Fruit fly (Drosophila melanogaster) whole organism, embryonic: Measurements from ENCODE around the gene SkpA.

Experiments used
- ATbp ChIP-seq: fragments of 200-800 bp; sonication (Bioruptor generic); optimal IDR thresholded peaks from 2 replicates; lab custom pipeline; 2017; ENCODE audit warnings: missing biosample characterization, mild to moderate bottlenecking, missing genetic modification characterization, missing genetic modification reagents
- Awh ChIP-seq: fragments of 200-800 bp; sonication (Bioruptor generic); IDR thresholded peaks from 2 replicates; pipeline ENCODE4, ENCODE4 v1.3.6; 2022; ENCODE audit warnings: missing biosample characterization, missing genetic modification characterization
- Bgb ChIP-seq: fragments of 200-800 bp; sonication (Bioruptor generic); IDR thresholded peaks from 2 replicates; pipeline ENCODE4 v1.3.6; 2022; ENCODE audit warnings: missing biosample characterization, missing genetic modification characterization; ENCODE audit not compliant: partially characterized antibody
- BtbVII ChIP-seq: fragments of 200-800 bp; sonication (Bioruptor generic); optimal IDR thresholded peaks from 3 replicates; lab custom pipeline; 2017; ENCODE audit warnings: missing biosample characterization, mild to moderate bottlenecking, missing genetic modification characterization
- Bteb2 ChIP-seq: fragments of 200-800 bp; sonication (Bioruptor generic); optimal IDR thresholded peaks from 2 replicates; lab custom pipeline; 2016; ENCODE audit warnings: missing biosample characterization, missing genetic modification characterization
- CG10267 ChIP-seq: fragments of 200-800 bp; sonication (Bioruptor generic); optimal IDR thresholded peaks from 2 replicates; lab custom pipeline; 2018; ENCODE audit warnings: missing biosample characterization, mild to moderate bottlenecking, missing genetic modification characterization, moderate library complexity
- CG11504 ChIP-seq: fragments of 200-800 bp; sonication (Bioruptor generic); optimal IDR thresholded peaks from 3 replicates; lab custom pipeline; 2019; ENCODE audit warnings: missing biosample characterization, mild to moderate bottlenecking, missing genetic modification characterization, moderate library complexity
- CG12942 ChIP-seq: fragments of 200-800 bp; sonication (Bioruptor generic); optimal IDR thresholded peaks from 3 replicates; lab custom pipeline; 2016; ENCODE audit warnings: missing biosample characterization, missing genetic modification characterization
- CG13296 ChIP-seq: fragments of 200-800 bp; sonication (Bioruptor generic); optimal IDR thresholded peaks from 3 replicates; lab custom pipeline; 2018; ENCODE audit warnings: missing biosample characterization, mild to moderate bottlenecking, missing genetic modification characterization
- CG13424 ChIP-seq: fragments of 200-800 bp; sonication (Bioruptor generic); optimal IDR thresholded peaks from 2 replicates; lab custom pipeline; 2019; ENCODE audit warnings: missing biosample characterization, mild to moderate bottlenecking, missing genetic modification characterization, moderate library complexity
- CG15073 ChIP-seq: fragments of 200-800 bp; sonication (Bioruptor generic); optimal IDR thresholded peaks from 2 replicates; lab custom pipeline; 2016; ENCODE audit warnings: missing biosample characterization, missing genetic modification characterization
- CG15269 ChIP-seq: fragments of 200-800 bp; sonication (Bioruptor generic); optimal IDR thresholded peaks from 2 replicates; lab custom pipeline; 2018; ENCODE audit warnings: missing biosample characterization, mild to moderate bottlenecking, missing genetic modification characterization, moderate library complexity
- CG17802 ChIP-seq: fragments of 200-800 bp; sonication (Bioruptor generic); optimal IDR thresholded peaks from 2 replicates; lab custom pipeline; 2018; ENCODE audit warnings: missing biosample characterization, mild to moderate bottlenecking, missing genetic modification characterization, moderate library complexity
- CG17829 ChIP-seq: fragments of 200-800 bp; optimal IDR thresholded peaks from 2 replicates; lab custom pipeline; 2019; ENCODE audit warnings: missing biosample characterization, mild to moderate bottlenecking, missing genetic modification characterization, moderate library complexity
- CG32767 ChIP-seq: fragments of 200-800 bp; sonication (Bioruptor generic); IDR thresholded peaks from 2 replicates; pipeline ENCODE4 v1.3.6; 2022; ENCODE audit warnings: missing biosample characterization, missing genetic modification characterization
- CG33557 ChIP-seq: fragments of 200-800 bp; sonication (Bioruptor generic); optimal IDR thresholded peaks from 2 replicates; lab custom pipeline; 2019; ENCODE audit warnings: missing biosample characterization, mild to moderate bottlenecking, missing genetic modification characterization, moderate library complexity
- CG3847 ChIP-seq: fragments of 200-800 bp; sonication (Bioruptor generic); IDR thresholded peaks from 2 replicates; pipeline ENCODE4 v1.3.6; 2022; ENCODE audit warnings: missing biosample characterization, missing genetic modification characterization
- CG4424 ChIP-seq: fragments of 200-800 bp; sonication (Bioruptor generic); optimal IDR thresholded peaks from 3 replicates; lab custom pipeline; 2016; ENCODE audit warnings: missing biosample characterization, missing genetic modification characterization
- CG7786 ChIP-seq: fragments of 200-800 bp; sonication (Bioruptor generic); optimal IDR thresholded peaks from 2 replicates; lab custom pipeline; 2016; ENCODE audit warnings: missing biosample characterization, missing genetic modification characterization
- CG8290 ChIP-seq, 3 experiments: fragments of 200-800 bp; sonication (Bioruptor generic); optimal IDR thresholded peaks; 2 replicates each; lab custom pipeline; 2016 to 2019; ENCODE audit warnings: missing biosample characterization in 3 of 3, missing genetic modification characterization in 3 of 3, mild to moderate bottlenecking in 2 of 3, moderate library complexity in 1 of 3
- CTCF ChIP-seq: fragments of 200-800 bp; sonication (Bioruptor generic); optimal IDR thresholded peaks from 2 replicates; lab custom pipeline; 2017; ENCODE audit warnings: missing biosample characterization, mild to moderate bottlenecking, missing genetic modification characterization, moderate library complexity
- Dip2 ChIP-seq: fragments of 200-800 bp; sonication (Bioruptor generic); IDR thresholded peaks from 2 replicates; pipeline ENCODE4 v1.3.6; 2022; ENCODE audit warnings: missing biosample characterization, missing genetic modification characterization
- Eip74EF ChIP-seq, 2 experiments: fragments of 200-800 bp in 1 of 2; fragments of >200 bp in 1 of 2; sonication (Bioruptor generic) in 1 of 2; optimal IDR thresholded peaks; 2 replicates each; lab custom pipeline; 2017 to 2019; ENCODE audit warnings: missing biosample characterization in 2 of 2, missing genetic modification characterization in 2 of 2, mild to moderate bottlenecking in 1 of 2, moderate library complexity in 1 of 2
- Ets65A ChIP-seq: fragments of 200-800 bp; sonication (Bioruptor generic); peaks from one replicate; lab custom pipeline; 2016; ENCODE audit warnings: missing biosample characterization, missing genetic modification characterization
- Mad ChIP-seq: fragments of 200-800 bp; sonication (Bioruptor generic); optimal IDR thresholded peaks from 2 replicates; lab custom pipeline; 2016; ENCODE audit warnings: missing biosample characterization, missing genetic modification characterization
- Rx ChIP-seq: fragments of 200-800 bp; sonication (Bioruptor generic); IDR thresholded peaks from 2 replicates; pipeline ENCODE4 v1.3.6; 2022; ENCODE audit warnings: missing biosample characterization, missing genetic modification characterization
- Sry-β ChIP-seq: fragments of 200-800 bp; sonication (Bioruptor generic); optimal IDR thresholded peaks from 2 replicates; lab custom pipeline; 2018; ENCODE audit warnings: missing biosample characterization, mild to moderate bottlenecking, missing genetic modification characterization, moderate library complexity
- ara ChIP-seq: fragments of 200-800 bp; sonication (Bioruptor generic); IDR thresholded peaks from 2 replicates; pipeline ENCODE4 v1.3.6; 2022; ENCODE audit warnings: missing biosample characterization, missing genetic modification characterization
- caup ChIP-seq: fragments of 200-800 bp; sonication (Bioruptor generic); optimal IDR thresholded peaks from 3 replicates; lab custom pipeline; 2017; ENCODE audit warnings: missing biosample characterization, mild to moderate bottlenecking, missing genetic modification characterization, moderate library complexity; ENCODE audit not compliant: severe bottlenecking
- ci ChIP-seq: fragments of 200-800 bp; sonication (Bioruptor generic); IDR thresholded peaks from 3 replicates; pipeline ENCODE4 v1.3.6; 2022; ENCODE audit warnings: missing biosample characterization, missing genetic modification characterization
- croc ChIP-seq: fragments of 200-800 bp; sonication (Bioruptor generic); conservative IDR thresholded peaks from 3 replicates; pipeline ENCODE4 v1.3.6; 2022; ENCODE audit warnings: missing biosample characterization, missing genetic modification characterization
- exex ChIP-seq: fragments of 200-800 bp; sonication (Bioruptor generic); optimal IDR thresholded peaks from 4 replicates; lab custom pipeline; 2018; ENCODE audit warnings: missing biosample characterization, mild to moderate bottlenecking, missing genetic modification characterization, moderate library complexity
- kah ChIP-seq: fragments of 200-800 bp; sonication (Bioruptor generic); optimal IDR thresholded peaks from 2 replicates; lab custom pipeline; 2018; ENCODE audit warnings: missing biosample characterization, mild to moderate bottlenecking, missing genetic modification characterization
- lab ChIP-seq: fragments of 200-800 bp; sonication (Bioruptor generic); optimal IDR thresholded peaks from 3 replicates; lab custom pipeline; 2017; ENCODE audit warnings: missing biosample characterization, missing genetic modification characterization, mild to moderate bottlenecking, moderate library complexity, missing genetic modification reagents
- lov ChIP-seq, 2 experiments: fragments of 200-800 bp in 1 of 2; fragments of >200 bp in 1 of 2; sonication (Bioruptor generic) in 1 of 2; IDR thresholded peaks in 1 of 2; optimal IDR thresholded peaks in 1 of 2; 2 replicates in 1 of 2; 3 replicates in 1 of 2; pipeline versions ENCODE4 v1.3.6 to Lab custom; 2017 to 2022; ENCODE audit warnings: missing biosample characterization in 1 of 2, missing genetic modification characterization in 1 of 2
- nerfin-1 ChIP-seq: fragments of 200-800 bp; sonication (Bioruptor generic); optimal IDR thresholded peaks from 3 replicates; lab custom pipeline; 2019; ENCODE audit warnings: missing biosample characterization, mild to moderate bottlenecking, missing genetic modification characterization, moderate library complexity
- pan ChIP-seq, 4 experiments: fragments of >200 bp in 3 of 4; fragments of 200-800 bp in 1 of 4; sonication (Bioruptor generic) in 1 of 4; optimal IDR thresholded peaks in 3 of 4; IDR thresholded peaks in 1 of 4; 2 replicates each; pipeline versions ENCODE4 v1.3.6 to Lab custom; 2017 to 2022; ENCODE audit warnings: missing biosample characterization in 2 of 4, missing genetic modification characterization in 2 of 4, mixed read lengths in 1 of 4
- phol ChIP-seq: fragments of 200-800 bp; sonication (Bioruptor generic); optimal IDR thresholded peaks from 3 replicates; lab custom pipeline; 2018; ENCODE audit warnings: missing biosample characterization, mild to moderate bottlenecking, missing genetic modification characterization, moderate library complexity
- pzg ChIP-seq: fragments of 200-800 bp; sonication (Bioruptor generic); optimal IDR thresholded peaks from 3 replicates; lab custom pipeline; 2018; ENCODE audit warnings: missing biosample characterization, mild to moderate bottlenecking, missing genetic modification characterization, moderate library complexity
- ro ChIP-seq: fragments of 200-800 bp; sonication (Bioruptor generic); IDR thresholded peaks from 2 replicates; pipeline ENCODE4 v1.3.6; 2022; ENCODE audit warnings: missing biosample characterization, missing genetic modification characterization
- schlank ChIP-seq: fragments of 200-800 bp; sonication (Bioruptor generic); optimal IDR thresholded peaks from 2 replicates; lab custom pipeline; 2018; ENCODE audit warnings: missing biosample characterization, mild to moderate bottlenecking, missing genetic modification characterization
- sima ChIP-seq: fragments of 200-800 bp; sonication (Bioruptor generic); optimal IDR thresholded peaks from 2 replicates; lab custom pipeline; 2016; ENCODE audit warnings: missing biosample characterization, missing genetic modification characterization
- sisA ChIP-seq: fragments of 200-800 bp; sonication (Bioruptor generic); IDR thresholded peaks from 2 replicates; pipeline ENCODE4 v1.3.6; 2022; ENCODE audit warnings: missing biosample characterization, missing genetic modification characterization
- sob ChIP-seq: fragments of 200-800 bp; sonication (Bioruptor generic); IDR thresholded peaks from 2 replicates; pipeline ENCODE4 v1.3.6; 2022; ENCODE audit warnings: missing biosample characterization, missing genetic modification characterization
- tup ChIP-seq: fragments of 200-800 bp; sonication (Bioruptor generic); optimal IDR thresholded peaks from 2 replicates; lab custom pipeline; 2016; ENCODE audit warnings: missing biosample characterization, mild to moderate bottlenecking, missing genetic modification characterization, moderate library complexity
- unpg ChIP-seq: fragments of 200-800 bp; sonication (Bioruptor generic); optimal IDR thresholded peaks from 3 replicates; lab custom pipeline; 2018; ENCODE audit warnings: missing biosample characterization, mild to moderate bottlenecking, missing genetic modification characterization, moderate library complexity
- z ChIP-seq: fragments of 200-800 bp; sonication (Bioruptor generic); IDR thresholded peaks from 3 replicates; pipeline ENCODE4 v1.3.6; 2022; ENCODE audit warnings: missing biosample characterization, missing genetic modification characterization
- zf30C ChIP-seq: fragments of 200-800 bp; sonication (Bioruptor generic); optimal IDR thresholded peaks from 3 replicates; lab custom pipeline; 2018; ENCODE audit warnings: missing biosample characterization, mild to moderate bottlenecking, missing genetic modification characterization

The SkpA gene

dm6 chrX:686437-686972 lies 30.6 kb downstream of the SkpA start, which contains the start of gene sdk (continued):
- TF ChIP-seq CG15269 (tag; lab: Kevin White, UChicago), result peak; percentile 90
- peak; percentile 88 for TF ChIP-seq sisA (GFP tag; lab: Robert Waterston, UW)
- peak; percentile 74 for TF ChIP-seq tup (GFP tag; lab: Kevin White, UChicago)
- TF ChIP-seq ci (GFP tag; lab: Robert Waterston, UW), result peak; percentile 91
- TF ChIP-seq CG13296, result peak; percentile 91
- TF ChIP-seq unpg (GFP tag; lab: Kevin White, UChicago), result peak; percentile 90
- TF ChIP-seq lov (optimal IDR thresholded peaks at IDR 0.05; lab: Kevin White, UChicago), result no peak
- peak; percentile 5; the same call in 1 of the 3 replicates for TF ChIP-seq lov (GFP tag; IDR thresholded peaks at IDR 0.05; lab: Robert Waterston, UW)
- TF ChIP-seq CG33557, result peak; percentile 85
- TF ChIP-seq CG3847, result peak; percentile 88
- no peak; the same call in 1 of the 2 replicates for TF ChIP-seq Dip2 (GFP tag; lab: Robert Waterston, UW)
- peak; percentile 36 for TF ChIP-seq Sry-β (GFP tag; lab: Kevin White, UChicago)
- TF ChIP-seq nerfin-1, result peak; percentile 81
- TF ChIP-seq CG12942 (GFP tag; lab: Kevin White, UChicago), result peak; percentile 89
- peak; percentile 87 for TF ChIP-seq CG8290 (GFP tag; optimal IDR thresholded peaks at IDR 0.05; lab: Kevin White, UChicago)
- peak; percentile 4 to 80 for TF ChIP-seq CG8290 (tag; optimal IDR thresholded peaks at IDR 0.05; lab: Kevin White, UChicago)
- peak; percentile 86; the same call in 1 of the 2 replicates for TF ChIP-seq Awh (GFP tag; lab: Robert Waterston, UW)
- TF ChIP-seq CG11504, result peak; percentile 89
- TF ChIP-seq sima (GFP tag; lab: Kevin White, UChicago), result peak; percentile 61
- TF ChIP-seq zf30C (GFP tag; lab: Kevin White, UChicago), result no peak
- peak; percentile 92 for TF ChIP-seq CG17829 (tag; lab: Kevin White, UChicago)
- peak; percentile 93 for TF ChIP-seq Mad
- TF ChIP-seq Eip74EF (GFP tag; optimal IDR thresholded peaks at IDR 0.05; lab: Kevin White, UChicago), result peak in 1 of 2 experiments; percentile 92
- peak; percentile 93 for TF ChIP-seq CG4424 (GFP tag; lab: Kevin White, UChicago)
- peak; percentile 74 for TF ChIP-seq schlank
- peak; percentile 20 for TF ChIP-seq CG17802 (tag; lab: Kevin White, UChicago)
- peak; percentile 71; the same call in 1 of the 2 replicates for TF ChIP-seq ro
- TF ChIP-seq CG15073 (GFP tag; lab: Kevin White, UChicago), result peak; percentile 65
- TF ChIP-seq sob, result peak; percentile 89
- TF ChIP-seq lab, result peak; percentile 94
- TF ChIP-seq Ets65A (GFP tag; lab: Kevin White, UChicago), result peak; percentile 98
- peak; percentile 16 for TF ChIP-seq pzg (GFP tag; lab: Kevin White, UChicago)
- TF ChIP-seq pan (optimal IDR thresholded peaks at IDR 0.05; lab: Kevin White, UChicago), result no peak
- peak in 1 of 2 experiments; percentile 82 for TF ChIP-seq pan (GFP tag; optimal IDR thresholded peaks at IDR 0.05 in 1 of 2, IDR thresholded peaks at IDR 0.05 in 1 of 2)
- peak; percentile 88 for TF ChIP-seq phol (tag; lab: Kevin White, UChicago)
- TF ChIP-seq Rx (GFP tag; lab: Robert Waterston, UW), result peak; percentile 48
- peak; percentile 98 for TF ChIP-seq z
- TF ChIP-seq caup (GFP tag; lab: Kevin White, UChicago), result peak; percentile 90
- peak; percentile 73 for TF ChIP-seq Bgb (GFP tag; lab: Robert Waterston, UW)
- TF ChIP-seq BtbVII (GFP tag; lab: Kevin White, UChicago), result peak; percentile 84
- peak; percentile 71 for TF ChIP-seq kah (GFP tag; lab: Kevin White, UChicago)
- peak; percentile 39 for TF ChIP-seq exex (tag; lab: Kevin White, UChicago)
- TF ChIP-seq CTCF (GFP tag; lab: Kevin White, UChicago), result peak; percentile 52
- TF ChIP-seq Bteb2, result peak; percentile 87
- peak; percentile 90 for TF ChIP-seq croc (GFP tag; lab: Robert Waterston, UW)
- peak; percentile 86 for TF ChIP-seq ara (GFP tag; lab: Robert Waterston, UW)
- peak; percentile 95 for TF ChIP-seq CG7786 (GFP tag; lab: Kevin White, UChicago)
- peak; percentile 91 for TF ChIP-seq CG13424 (tag; lab: Kevin White, UChicago)
- peak; percentile 86 for TF ChIP-seq CG10267 (tag; lab: Kevin White, UChicago)
- peak; percentile 89 for TF ChIP-seq CG32767 (GFP tag; lab: Robert Waterston, UW)
- peak; percentile 93 for TF ChIP-seq ATbp (GFP tag; lab: Kevin White, UChicago)
